Fruit fly (Drosophila melanogaster) whole organism, embryonic: ENCODE data around the gene CG32298.
A peak's percentile ranks its signal among the peaks of the same experiment; 100 is the strongest.

Experiments used
- Aef1 ChIP-seq: fragments of 200-800 bp; sonication (Bioruptor generic); IDR thresholded peaks from 3 replicates; pipeline ENCODE4 v1.3.6; 2022; ENCODE audit warnings: missing biosample characterization, missing genetic modification characterization
- Atf-2 ChIP-seq: fragments of 200-800 bp; sonication (Bioruptor generic); optimal IDR thresholded peaks from 2 replicates; lab custom pipeline; 2016; ENCODE audit warnings: missing biosample characterization, missing genetic modification characterization
- Blimp-1 ChIP-seq: fragments of 200-800 bp; sonication (Bioruptor generic); optimal IDR thresholded peaks from 3 replicates; lab custom pipeline; 2018; ENCODE audit warnings: missing biosample characterization, missing genetic modification characterization, mild to moderate bottlenecking, moderate library complexity, missing genetic modification reagents
- CG10147 ChIP-seq: fragments of 200-800 bp; sonication (Bioruptor generic); optimal IDR thresholded peaks from 2 replicates; lab custom pipeline; 2019; ENCODE audit warnings: missing biosample characterization, mild to moderate bottlenecking, missing genetic modification characterization, moderate library complexity
- CG10979 ChIP-seq: fragments of 200-800 bp; sonication (Bioruptor generic); optimal IDR thresholded peaks from 2 replicates; lab custom pipeline; 2018; ENCODE audit warnings: missing biosample characterization, mild to moderate bottlenecking, missing genetic modification characterization, moderate library complexity
- CG11504 ChIP-seq: fragments of 200-800 bp; sonication (Bioruptor generic); optimal IDR thresholded peaks from 3 replicates; lab custom pipeline; 2019; ENCODE audit warnings: missing biosample characterization, mild to moderate bottlenecking, missing genetic modification characterization, moderate library complexity
- CG11560 ChIP-seq: fragments of 200-800 bp; sonication (Bioruptor generic); IDR thresholded peaks from 3 replicates; pipeline ENCODE4 v1.3.6; 2022; ENCODE audit warnings: missing biosample characterization, missing genetic modification characterization
- CG11695 ChIP-seq: fragments of 200-800 bp; sonication (Bioruptor generic); IDR thresholded peaks from 3 replicates; pipeline ENCODE4 v1.3.6; 2022; ENCODE audit warnings: missing biosample characterization, missing genetic modification characterization
- CG12071 ChIP-seq: fragments of 200-800 bp; sonication (Bioruptor generic); optimal IDR thresholded peaks from 3 replicates; lab custom pipeline; 2018; ENCODE audit warnings: missing biosample characterization, mild to moderate bottlenecking, missing genetic modification characterization
- CG17359 ChIP-seq: fragments of 200-800 bp; sonication (Bioruptor generic); optimal IDR thresholded peaks from 3 replicates; lab custom pipeline; 2018; ENCODE audit warnings: missing biosample characterization, mild to moderate bottlenecking, missing genetic modification characterization, moderate library complexity
- CG18599 ChIP-seq: fragments of 200-800 bp; sonication (Bioruptor generic); optimal IDR thresholded peaks from 3 replicates; lab custom pipeline; 2017; ENCODE audit warnings: missing biosample characterization, missing genetic modification characterization, mild to moderate bottlenecking, moderate library complexity, missing genetic modification reagents
- CG18764 ChIP-seq: fragments of 200-800 bp; sonication (Bioruptor generic); optimal IDR thresholded peaks from 3 replicates; lab custom pipeline; 2016; ENCODE audit warnings: missing biosample characterization, missing genetic modification characterization
- CG2116 ChIP-seq: fragments of 200-800 bp; sonication (Bioruptor generic); optimal IDR thresholded peaks from 3 replicates; lab custom pipeline; 2018; ENCODE audit warnings: missing biosample characterization, mild to moderate bottlenecking, missing genetic modification characterization
- CG30403 ChIP-seq: fragments of 200-800 bp; sonication (Bioruptor generic); optimal IDR thresholded peaks from 3 replicates; lab custom pipeline; 2016; ENCODE audit warnings: missing biosample characterization, missing genetic modification characterization
- CG4820 ChIP-seq: fragments of 200-800 bp; sonication (Bioruptor generic); optimal IDR thresholded peaks from 3 replicates; lab custom pipeline; 2016; ENCODE audit warnings: missing biosample characterization, missing genetic modification characterization
- CG6813 ChIP-seq: fragments of 200-800 bp; sonication (Bioruptor generic); optimal IDR thresholded peaks from 2 replicates; lab custom pipeline; 2017; ENCODE audit warnings: missing biosample characterization, missing genetic modification characterization, mild to moderate bottlenecking, moderate library complexity, missing genetic modification reagents
- CG6854 ChIP-seq: fragments of 200-800 bp; sonication (Bioruptor generic); optimal IDR thresholded peaks from 3 replicates; lab custom pipeline; 2017; ENCODE audit warnings: missing biosample characterization, mild to moderate bottlenecking, missing genetic modification characterization
- CG9215 ChIP-seq: fragments of 200-800 bp; sonication (Bioruptor generic); IDR thresholded peaks from 2 replicates; pipeline ENCODE4 v1.3.6; 2022; ENCODE audit warnings: missing biosample characterization, missing genetic modification characterization
- CG9609 ChIP-seq: fragments of 200-800 bp; sonication (Bioruptor generic); optimal IDR thresholded peaks from 3 replicates; lab custom pipeline; 2016; ENCODE audit warnings: missing biosample characterization, missing genetic modification characterization
- Drgx ChIP-seq: fragments of 200-800 bp; sonication (Bioruptor generic); IDR thresholded peaks from 2 replicates; pipeline ENCODE4 v1.3.6; 2022; ENCODE audit warnings: missing biosample characterization, missing genetic modification characterization
- E2f2 ChIP-seq: fragments of 200-800 bp; sonication (Bioruptor generic); IDR thresholded peaks from 2 replicates; pipeline ENCODE4 v1.3.6; 2022; ENCODE audit warnings: missing biosample characterization, missing genetic modification characterization
- Ets97D ChIP-seq: fragments of 200-800 bp; sonication (Bioruptor generic); optimal IDR thresholded peaks from 3 replicates; lab custom pipeline; 2016; ENCODE audit warnings: missing biosample characterization, missing genetic modification characterization
- HLH4C ChIP-seq: fragments of 200-800 bp; sonication (Bioruptor generic); IDR thresholded peaks from 3 replicates; pipeline ENCODE4 v1.3.6; 2022; ENCODE audit warnings: missing biosample characterization, missing genetic modification characterization; ENCODE audit not compliant: partially characterized antibody
- Jarid2 ChIP-seq: fragments of 200-800 bp; sonication (Bioruptor generic); optimal IDR thresholded peaks from 3 replicates; lab custom pipeline; 2017; ENCODE audit warnings: mild to moderate bottlenecking, missing biosample characterization, missing genetic modification reagents, missing genetic modification characterization
- Med ChIP-seq: fragments of 200-800 bp; sonication (Bioruptor generic); peaks from one replicate; lab custom pipeline; 2016; ENCODE audit warnings: missing biosample characterization, missing genetic modification characterization, mild to moderate bottlenecking, inconsistent platforms, moderate library complexity
- Pdp1 ChIP-seq, 2 experiments: fragments of 200-800 bp; sonication (Bioruptor generic); optimal IDR thresholded peaks; 3 replicates each; lab custom pipeline; 2016; ENCODE audit warnings: missing biosample characterization in 2 of 2, missing genetic modification characterization in 2 of 2, mild to moderate bottlenecking in 1 of 2, moderate library complexity in 1 of 2
- Ptx1 ChIP-seq: fragments of 200-800 bp; sonication (Bioruptor generic); IDR thresholded peaks from 2 replicates; pipeline ENCODE4 v1.3.6; 2022; ENCODE audit warnings: missing biosample characterization, missing genetic modification characterization
- bab2 ChIP-seq: fragments of 200-800 bp; sonication (Bioruptor generic); optimal IDR thresholded peaks from 2 replicates; lab custom pipeline; 2016; ENCODE audit warnings: missing biosample characterization, missing genetic modification characterization
- btn ChIP-seq: fragments of 200-800 bp; sonication (Bioruptor generic); optimal IDR thresholded peaks from 2 replicates; lab custom pipeline; 2016; ENCODE audit warnings: missing biosample characterization, missing genetic modification characterization
- caup ChIP-seq: fragments of 200-800 bp; sonication (Bioruptor generic); optimal IDR thresholded peaks from 3 replicates; lab custom pipeline; 2017; ENCODE audit warnings: missing biosample characterization, mild to moderate bottlenecking, missing genetic modification characterization, moderate library complexity; ENCODE audit not compliant: severe bottlenecking
- eve ChIP-seq, 2 experiments: fragments of >200 bp; optimal IDR thresholded peaks; 2 replicates each; lab custom pipeline; 2017; ENCODE audit warnings: missing biosample characterization in 2 of 2, missing genetic modification characterization in 2 of 2
- gem ChIP-seq: fragments of 200-800 bp; sonication (Bioruptor generic); optimal IDR thresholded peaks from 2 replicates; lab custom pipeline; 2019; ENCODE audit warnings: missing biosample characterization, mild to moderate bottlenecking, missing genetic modification characterization, moderate library complexity
- gro ChIP-seq: fragments of 200-800 bp; sonication (Bioruptor generic); optimal IDR thresholded peaks from 2 replicates; lab custom pipeline; 2016; ENCODE audit warnings: missing biosample characterization, missing genetic modification characterization
- hkb ChIP-seq, 2 experiments: fragments of 200-800 bp in 1 of 2; fragments of >200 bp in 1 of 2; sonication (Bioruptor generic) in 1 of 2; IDR thresholded peaks in 1 of 2; optimal IDR thresholded peaks in 1 of 2; 2 replicates each; pipeline versions ENCODE4 v1.3.6 to Lab custom; 2017 to 2022; ENCODE audit warnings: missing biosample characterization in 1 of 2, missing genetic modification characterization in 1 of 2
- ind ChIP-seq: fragments of 200-800 bp; sonication (Bioruptor generic); optimal IDR thresholded peaks from 3 replicates; lab custom pipeline; 2016; ENCODE audit warnings: missing biosample characterization, missing genetic modification characterization
- ken ChIP-seq: fragments of 200-800 bp; sonication (Bioruptor generic); IDR thresholded peaks from 3 replicates; pipeline ENCODE4 v1.3.6; 2022; ENCODE audit warnings: missing biosample characterization, missing genetic modification characterization
- lab ChIP-seq: fragments of 200-800 bp; sonication (Bioruptor generic); optimal IDR thresholded peaks from 3 replicates; lab custom pipeline; 2017; ENCODE audit warnings: missing biosample characterization, missing genetic modification characterization, mild to moderate bottlenecking, moderate library complexity, missing genetic modification reagents
- lov ChIP-seq, 2 experiments: fragments of 200-800 bp in 1 of 2; fragments of >200 bp in 1 of 2; sonication (Bioruptor generic) in 1 of 2; IDR thresholded peaks in 1 of 2; optimal IDR thresholded peaks in 1 of 2; 2 replicates in 1 of 2; 3 replicates in 1 of 2; pipeline versions ENCODE4 v1.3.6 to Lab custom; 2017 to 2022; ENCODE audit warnings: missing biosample characterization in 1 of 2, missing genetic modification characterization in 1 of 2
- nau ChIP-seq: fragments of 200-800 bp; sonication (Bioruptor generic); optimal IDR thresholded peaks from 3 replicates; lab custom pipeline; 2017; ENCODE audit warnings: missing biosample characterization, mild to moderate bottlenecking, missing genetic modification characterization, missing genetic modification reagents
- p53 ChIP-seq: fragments of 200-800 bp; sonication (Bioruptor generic); optimal IDR thresholded peaks from 2 replicates; lab custom pipeline; 2016; ENCODE audit warnings: missing biosample characterization, missing genetic modification characterization
- pan ChIP-seq, 4 experiments: fragments of >200 bp in 3 of 4; fragments of 200-800 bp in 1 of 4; sonication (Bioruptor generic) in 1 of 4; optimal IDR thresholded peaks in 3 of 4; IDR thresholded peaks in 1 of 4; 2 replicates each; pipeline versions ENCODE4 v1.3.6 to Lab custom; 2017 to 2022; ENCODE audit warnings: missing biosample characterization in 2 of 4, missing genetic modification characterization in 2 of 4, mixed read lengths in 1 of 4
- pros ChIP-seq: fragments of 200-800 bp; sonication (Bioruptor generic); optimal IDR thresholded peaks from 3 replicates; lab custom pipeline; 2019; ENCODE audit warnings: missing biosample characterization, mild to moderate bottlenecking, missing genetic modification characterization, moderate library complexity
- row ChIP-seq: fragments of 200-800 bp; sonication (Bioruptor generic); IDR thresholded peaks from 3 replicates; pipeline ENCODE4 v1.3.6; 2022; ENCODE audit warnings: missing biosample characterization, missing genetic modification characterization
- sisA ChIP-seq: fragments of 200-800 bp; sonication (Bioruptor generic); IDR thresholded peaks from 2 replicates; pipeline ENCODE4 v1.3.6; 2022; ENCODE audit warnings: missing biosample characterization, missing genetic modification characterization
- so ChIP-seq: fragments of 200-800 bp; sonication (Bioruptor generic); IDR thresholded peaks from 3 replicates; pipeline ENCODE4 v1.3.6; 2022; ENCODE audit warnings: missing biosample characterization, missing genetic modification characterization
- tin ChIP-seq: fragments of 200-800 bp; sonication (Bioruptor generic); optimal IDR thresholded peaks from 3 replicates; lab custom pipeline; 2016; ENCODE audit warnings: missing biosample characterization, missing genetic modification characterization
- ttk ChIP-seq: fragments of 200-800 bp; sonication (Bioruptor generic); IDR thresholded peaks from 2 replicates; pipeline ENCODE4 v2.1.2; 2022; ENCODE audit warnings: missing biosample characterization, missing genetic modification characterization
- vvl ChIP-seq: fragments of 200-800 bp; sonication (Bioruptor generic); IDR thresholded peaks from 2 replicates; pipeline ENCODE4 v1.3.6; 2022; ENCODE audit warnings: missing biosample characterization, missing genetic modification characterization

Gene CG32298

DNA sequence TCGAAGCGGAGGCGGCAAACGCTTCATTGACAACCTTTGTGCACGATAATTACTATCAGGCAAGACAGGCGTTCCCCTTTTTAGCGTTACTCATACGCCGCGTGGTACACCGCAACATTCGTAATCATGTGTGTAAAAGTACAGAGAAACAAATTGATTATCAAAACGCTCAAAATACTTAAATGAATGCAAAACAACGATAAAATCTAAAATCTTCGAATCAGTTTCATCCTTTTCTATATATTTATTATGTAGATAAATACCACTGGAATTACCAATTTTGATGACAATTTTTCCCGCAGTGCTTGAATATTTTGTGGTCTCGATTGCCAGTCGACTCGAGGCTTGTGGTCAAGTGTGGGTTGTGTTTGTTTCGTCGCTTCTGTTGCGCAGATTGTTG lies 20.1 kb upstream of the CG32298 start (continued):
- TF ChIP-seq Pdp1 (GFP tag; optimal IDR thresholded peaks at IDR 0.05; lab: Kevin White, UChicago) (peak in 1 of 2 experiments; percentile 21), gem (tag; lab: Kevin White, UChicago) (peak; percentile 36), CG9215 (GFP tag; lab: Robert Waterston, UW) (no peak), CG9609 (GFP tag; lab: Kevin White, UChicago) (no peak), CG10979 (tag; lab: Kevin White, UChicago) (peak; percentile 5), HLH4C (no peak), CG11504 (tag; lab: Kevin White, UChicago) (peak; percentile 70), ind (GFP tag; lab: Kevin White, UChicago) (peak; percentile 41), caup (GFP tag; lab: Kevin White, UChicago) (peak; percentile 19), so (no peak), CG6854 (GFP tag; lab: Kevin White, UChicago) (peak; percentile 22), E2f2 (GFP tag; lab: Robert Waterston, UW) (no peak), ttk (GFP tag; lab: Robert Waterston, UW) (no peak), Blimp-1 (peak; percentile 12), btn (GFP tag; lab: Kevin White, UChicago) (no peak), pros (GFP tag; lab: Kevin White, UChicago) (no peak), Atf-2 (GFP tag; lab: Kevin White, UChicago) (no peak), p53 (no peak), lab (GFP tag; lab: Kevin White, UChicago) (peak; percentile 82), CG11560 (tag; lab: Robert Waterston, UW) (no peak), bab2 (GFP tag; lab: Kevin White, UChicago) (peak; percentile 33), sisA (GFP tag; lab: Robert Waterston, UW) (peak; percentile 32; the same call in 1 of the 2 replicates), nau (GFP tag; lab: Kevin White, UChicago) (peak; percentile 3), lov (optimal IDR thresholded peaks at IDR 0.05; lab: Kevin White, UChicago) (no peak), lov (GFP tag; IDR thresholded peaks at IDR 0.05; lab: Robert Waterston, UW) (no peak), hkb (optimal IDR thresholded peaks at IDR 0.05; lab: Kevin White, UChicago) (no peak), hkb (GFP tag; IDR thresholded peaks at IDR 0.05; lab: Robert Waterston, UW) (peak; percentile 43; the same call in 1 of the 2 replicates), CG18764 (peak; percentile 13), Ptx1 (GFP tag; lab: Robert Waterston, UW) (peak; percentile 23; the same call in 1 of the 2 replicates), CG6813 (GFP tag; lab: Kevin White, UChicago) (peak; percentile 24), Drgx (GFP tag; lab: Robert Waterston, UW) (peak; percentile 42; the same call in 1 of the 2 replicates), tin (GFP tag; lab: Kevin White, UChicago) (peak; percentile 10), CG2116 (GFP tag; lab: Kevin White, UChicago) (no peak), vvl (0 out of 2 replicates have a peak, but pooled peaks have one; percentile 11), CG4820 (GFP tag; lab: Kevin White, UChicago) (peak; percentile 7), pan (optimal IDR thresholded peaks at IDR 0.05; lab: Kevin White, UChicago) (no peak), pan (GFP tag; optimal IDR thresholded peaks at IDR 0.05 in 1 of 2, IDR thresholded peaks at IDR 0.05 in 1 of 2) (peak in 1 of 2 experiments; percentile 45), row (peak; percentile 46; the same call in 2 of the 3 replicates), CG30403 (no peak), gro (GFP tag; lab: Kevin White, UChicago) (no peak), Aef1 (GFP tag; lab: Robert Waterston, UW) (peak; percentile 41; the same call in 1 of the 3 replicates), CG11695 (GFP tag; lab: Robert Waterston, UW) (peak; percentile 37; the same call in 1 of the 3 replicates), CG18599 (GFP tag; lab: Kevin White, UChicago) (peak; percentile 80), CG17359 (tag; lab: Kevin White, UChicago) (peak; percentile 30), Med (GFP tag; lab: Kevin White, UChicago) (peak; percentile 73), ken (GFP tag; lab: Robert Waterston, UW) (no peak), Ets97D (GFP tag; lab: Kevin White, UChicago) (no peak), Jarid2 (no peak), CG10147 (GFP tag; lab: Kevin White, UChicago) (peak; percentile 69), CG12071 (peak; percentile 14), eve (GFP tag; optimal IDR thresholded peaks at IDR 0.05; lab: Kevin White, UChicago) (no peak)
